Fruit fly (Drosophila melanogaster) whole organism, prepupa: ENCODE results near the gene CG12111.

Source experiments
- Blimp-1 ChIP-seq: fragments of 200-800 bp; sonication (Bioruptor generic); optimal IDR thresholded peaks from 3 replicates; lab custom pipeline; 2017; ENCODE audit warnings: missing biosample characterization, missing genetic modification characterization, mild to moderate bottlenecking, moderate library complexity, missing genetic modification reagents
- CG10669 ChIP-seq: fragments of 200-800 bp; sonication (Bioruptor generic); optimal IDR thresholded peaks from 3 replicates; lab custom pipeline; 2018; ENCODE audit warnings: missing biosample characterization, mild to moderate bottlenecking, missing genetic modification characterization, moderate library complexity
- CG11762 ChIP-seq: fragments of 200-800 bp; sonication (Bioruptor generic); optimal IDR thresholded peaks from 3 replicates; lab custom pipeline; 2016; ENCODE audit warnings: missing biosample characterization, missing genetic modification characterization; ENCODE audit not compliant: insufficient read depth
- CG15336 ChIP-seq: fragments of 200-800 bp; sonication (Bioruptor generic); IDR thresholded peaks from 2 replicates; pipeline ENCODE4 v1.3.6; 2022; ENCODE audit warnings: missing biosample characterization, missing genetic modification characterization
- CG16779 ChIP-seq: fragments of 200-800 bp; sonication (Bioruptor generic); optimal IDR thresholded peaks from 3 replicates; lab custom pipeline; 2017; ENCODE audit warnings: missing biosample characterization, mild to moderate bottlenecking, missing genetic modification characterization
- CG3032 ChIP-seq: fragments of 200-800 bp; optimal IDR thresholded peaks from 2 replicates; lab custom pipeline; 2019; ENCODE audit warnings: missing biosample characterization, mild to moderate bottlenecking, missing genetic modification characterization, moderate library complexity
- CG32006 ChIP-seq: fragments of 200-800 bp; sonication (Bioruptor generic); optimal IDR thresholded peaks from 3 replicates; lab custom pipeline; 2017; ENCODE audit warnings: missing biosample characterization, mild to moderate bottlenecking, missing genetic modification characterization
- CG34406 ChIP-seq: fragments of 200-800 bp; sonication (Bioruptor generic); optimal IDR thresholded peaks from 3 replicates; lab custom pipeline; 2016; ENCODE audit warnings: missing biosample characterization, missing genetic modification characterization
- CG4318 ChIP-seq: fragments of 200-800 bp; sonication (Bioruptor generic); optimal IDR thresholded peaks from 3 replicates; lab custom pipeline; 2017; ENCODE audit warnings: missing biosample characterization, mild to moderate bottlenecking, missing genetic modification characterization
- CG6163 ChIP-seq: fragments of 200-800 bp; sonication (Bioruptor generic); IDR thresholded peaks from 3 replicates; pipeline ENCODE4 v1.3.6; 2022; ENCODE audit warnings: missing biosample characterization, missing genetic modification characterization
- CG6792 ChIP-seq: fragments of 200-800 bp; sonication (Bioruptor generic); optimal IDR thresholded peaks from 3 replicates; lab custom pipeline; 2016; ENCODE audit warnings: missing biosample characterization, missing genetic modification characterization
- CG6808 ChIP-seq: fragments of 200-800 bp; sonication (Bioruptor generic); optimal IDR thresholded peaks from 3 replicates; lab custom pipeline; 2017; ENCODE audit warnings: missing biosample characterization, missing genetic modification characterization, mild to moderate bottlenecking, moderate library complexity, missing genetic modification reagents
- CG6854 ChIP-seq: fragments of 200-800 bp; sonication (Bioruptor generic); optimal IDR thresholded peaks from 2 replicates; lab custom pipeline; 2017; ENCODE audit warnings: missing biosample characterization, mild to moderate bottlenecking, missing genetic modification characterization
- CG7368 ChIP-seq: fragments of 200-800 bp; sonication (Bioruptor generic); optimal IDR thresholded peaks from 3 replicates; lab custom pipeline; 2016; ENCODE audit warnings: missing biosample characterization, missing genetic modification characterization
- CG9139 ChIP-seq: fragments of 200-800 bp; sonication (Bioruptor generic); optimal IDR thresholded peaks from 3 replicates; lab custom pipeline; 2017; ENCODE audit warnings: missing biosample characterization, mild to moderate bottlenecking, missing genetic modification characterization
- Eip75B ChIP-seq: fragments of 200-800 bp; sonication (Bioruptor generic); optimal IDR thresholded peaks from 3 replicates; lab custom pipeline; 2016; ENCODE audit warnings: missing biosample characterization, missing genetic modification characterization
- Eip93F ChIP-seq: fragments of 200-800 bp; sonication (Bioruptor generic); optimal IDR thresholded peaks from 2 replicates; lab custom pipeline; 2016; ENCODE audit warnings: missing biosample characterization, mild to moderate bottlenecking, missing genetic modification characterization
- Ets21C ChIP-seq: fragments of 200-800 bp; sonication (Bioruptor generic); optimal IDR thresholded peaks from 3 replicates; lab custom pipeline; 2016; ENCODE audit warnings: missing biosample characterization, missing genetic modification characterization
- Ets96B ChIP-seq: fragments of 200-800 bp; optimal IDR thresholded peaks from 2 replicates; lab custom pipeline; 2019; ENCODE audit warnings: missing biosample characterization, mild to moderate bottlenecking, missing genetic modification characterization, moderate library complexity
- Hr38 ChIP-seq: sonication (Bioruptor generic); optimal IDR thresholded peaks from 2 replicates; lab custom pipeline; 2016; ENCODE audit warnings: missing biosample characterization, missing genetic modification characterization
- Hr39 ChIP-seq: fragments of 200-800 bp; sonication (Bioruptor generic); optimal IDR thresholded peaks from 2 replicates; lab custom pipeline; 2016; ENCODE audit warnings: missing biosample characterization, missing genetic modification characterization
- Lpt ChIP-seq: fragments of 200-800 bp; sonication (Bioruptor generic); optimal IDR thresholded peaks from 3 replicates; lab custom pipeline; 2016; ENCODE audit warnings: missing biosample characterization, missing genetic modification characterization
- Met ChIP-seq: fragments of 200-800 bp; sonication (Bioruptor generic); optimal IDR thresholded peaks from 3 replicates; lab custom pipeline; 2016; ENCODE audit warnings: missing biosample characterization, missing genetic modification characterization
- OdsH ChIP-seq: fragments of 200-800 bp; sonication (Bioruptor generic); optimal IDR thresholded peaks from 3 replicates; lab custom pipeline; 2016; ENCODE audit warnings: missing biosample characterization, missing genetic modification characterization
- Sox102F ChIP-seq: fragments of 200-800 bp; sonication (Bioruptor generic); optimal IDR thresholded peaks from 2 replicates; lab custom pipeline; 2016; ENCODE audit warnings: missing biosample characterization, mild to moderate bottlenecking, missing genetic modification characterization
- Sox14 ChIP-seq: fragments of 200-800 bp; sonication (Bioruptor generic); optimal IDR thresholded peaks from 3 replicates; lab custom pipeline; 2016; ENCODE audit warnings: missing biosample characterization, missing genetic modification characterization
- Sox15 ChIP-seq: fragments of 200-800 bp; sonication (Bioruptor generic); optimal IDR thresholded peaks from 3 replicates; lab custom pipeline; 2016; ENCODE audit warnings: missing biosample characterization, missing genetic modification characterization
- achi ChIP-seq: fragments of 200-800 bp; sonication (Bioruptor generic); optimal IDR thresholded peaks from 3 replicates; lab custom pipeline; 2016; ENCODE audit warnings: missing biosample characterization, missing genetic modification characterization
- acj6 ChIP-seq: fragments of 200-800 bp; sonication (Bioruptor generic); optimal IDR thresholded peaks from 3 replicates; lab custom pipeline; 2016; ENCODE audit warnings: missing biosample characterization, missing genetic modification characterization
- cyc ChIP-seq: fragments of 200-800 bp; sonication (Bioruptor generic); optimal IDR thresholded peaks from 3 replicates; lab custom pipeline; 2016; ENCODE audit warnings: missing biosample characterization, missing genetic modification characterization
- dsx ChIP-seq: fragments of 200-800 bp; optimal IDR thresholded peaks from 3 replicates; lab custom pipeline; 2019; ENCODE audit warnings: missing biosample characterization, mild to moderate bottlenecking, missing genetic modification characterization, moderate library complexity; ENCODE audit not compliant: poor library complexity, severe bottlenecking
- eg ChIP-seq: fragments of 200-800 bp; sonication (Bioruptor generic); IDR thresholded peaks from 3 replicates; pipeline ENCODE4 v1.3.6; 2022; ENCODE audit warnings: missing biosample characterization, missing genetic modification characterization
- fd59A ChIP-seq: fragments of 200-800 bp; sonication (Bioruptor generic); optimal IDR thresholded peaks from 2 replicates; lab custom pipeline; 2017; ENCODE audit warnings: missing biosample characterization, mild to moderate bottlenecking, missing genetic modification characterization, missing genetic modification reagents
- lz ChIP-seq: fragments of 200-800 bp; sonication (Bioruptor generic); optimal IDR thresholded peaks from 3 replicates; lab custom pipeline; 2016; ENCODE audit warnings: missing biosample characterization, missing genetic modification characterization
- net ChIP-seq: fragments of 200-800 bp; sonication (Bioruptor generic); optimal IDR thresholded peaks from 3 replicates; lab custom pipeline; 2016; ENCODE audit warnings: missing biosample characterization, missing genetic modification characterization
- ss ChIP-seq, 2 experiments: fragments of 200-800 bp; sonication (Bioruptor generic); optimal IDR thresholded peaks; 2 replicates in 1 of 2; 3 replicates in 1 of 2; lab custom pipeline; 2017 to 2018; ENCODE audit warnings: mild to moderate bottlenecking in 2 of 2, missing biosample characterization in 2 of 2, missing genetic modification characterization in 2 of 2, moderate library complexity in 1 of 2
- topi ChIP-seq: fragments of 200-800 bp; sonication (Bioruptor generic); optimal IDR thresholded peaks from 3 replicates; lab custom pipeline; 2016; ENCODE audit warnings: missing biosample characterization, missing genetic modification characterization
- vri ChIP-seq: fragments of 200-800 bp; sonication (Bioruptor generic); optimal IDR thresholded peaks from 3 replicates; lab custom pipeline; 2016; ENCODE audit warnings: missing biosample characterization, mild to moderate bottlenecking, missing genetic modification characterization

The CG12111 gene

DNA sequence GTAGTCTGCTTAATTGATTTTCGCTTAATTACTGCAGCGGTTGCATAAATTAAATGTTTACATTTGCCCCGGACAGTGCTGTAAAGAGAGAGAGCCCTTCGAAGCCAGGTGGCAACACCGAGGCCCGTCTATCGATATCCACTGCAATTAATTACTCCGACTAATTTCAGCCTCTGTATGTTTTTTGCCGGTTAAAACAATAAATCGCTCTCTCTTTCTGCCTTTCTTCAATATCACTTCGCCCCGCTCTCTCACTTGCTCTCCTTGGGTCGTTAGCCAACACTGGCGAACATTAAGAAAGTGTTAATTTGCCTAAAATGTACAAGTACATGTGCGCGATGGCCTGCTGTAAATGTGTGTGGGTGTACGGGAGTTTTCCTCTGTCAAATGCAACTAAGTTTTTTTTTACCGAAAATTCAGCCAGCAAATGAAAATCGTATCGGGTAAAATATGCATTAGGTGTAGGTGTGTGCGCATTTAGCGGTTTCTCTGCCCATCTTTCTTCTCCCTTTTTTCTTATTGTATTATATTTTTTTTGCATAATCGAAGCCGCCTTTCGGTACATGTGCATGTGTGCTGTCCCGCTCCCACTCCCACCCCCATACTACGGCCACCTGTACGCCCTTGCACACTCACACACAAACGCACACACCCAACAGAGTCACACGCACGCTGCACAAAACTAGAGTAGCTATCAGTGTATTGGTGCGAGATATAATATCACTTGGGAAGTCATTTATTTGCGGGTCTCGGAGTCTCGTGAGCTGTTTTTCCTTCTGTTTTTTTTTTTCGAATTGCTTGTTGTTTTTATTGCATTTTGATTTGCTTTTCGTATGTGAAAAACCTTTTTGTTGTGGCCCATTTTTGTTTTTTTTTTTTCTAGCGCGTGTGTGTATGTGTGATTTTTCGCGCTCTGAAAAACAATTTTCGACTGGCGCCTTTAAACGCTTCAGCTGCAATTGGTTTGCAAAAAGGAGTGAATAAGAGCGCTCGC is 9.0 kb downstream of the CG12111 start (continued):
- TF ChIP-seq OdsH (GFP tag; lab: Kevin White, UChicago), result peak; percentile 46
- TF ChIP-seq CG9139 (GFP tag; lab: Kevin White, UChicago), result no peak
- TF ChIP-seq CG6163 (GFP tag; lab: Robert Waterston, UW), result no peak; the same call in 2 of the 3 replicates
- no peak for TF ChIP-seq Lpt
- peak; percentile 81 for TF ChIP-seq vri (GFP tag; lab: Kevin White, UChicago)
- TF ChIP-seq acj6 (GFP tag; lab: Kevin White, UChicago), result peak; percentile 23
- peak; percentile 49 for TF ChIP-seq Hr39 (GFP tag; lab: Kevin White, UChicago)
- no peak for TF ChIP-seq CG6808 (GFP tag; lab: Kevin White, UChicago)
- TF ChIP-seq lz, result peak; percentile 53
- no peak for TF ChIP-seq CG6792 (GFP tag; lab: Kevin White, UChicago)
- TF ChIP-seq Ets21C (GFP tag; lab: Kevin White, UChicago), result no peak
- TF ChIP-seq Sox14, result peak; percentile 61
- TF ChIP-seq CG6854 (GFP tag; lab: Kevin White, UChicago), result no peak
- peak; percentile 52 for TF ChIP-seq Blimp-1 (GFP tag; lab: Kevin White, UChicago)
- TF ChIP-seq CG11762, result no peak
- peak; percentile 5 for TF ChIP-seq fd59A (GFP tag; lab: Kevin White, UChicago)
- peak; percentile 75 for TF ChIP-seq eg (GFP tag; lab: Robert Waterston, UW)
- TF ChIP-seq CG3032, result no peak
- TF ChIP-seq CG15336, result peak; percentile 67
- TF ChIP-seq CG10669 (GFP tag; lab: Kevin White, UChicago), result peak; percentile 20
- TF ChIP-seq net (GFP tag; lab: Kevin White, UChicago), result peak; percentile 36
- TF ChIP-seq dsx (GFP tag; lab: Kevin White, UChicago), result no peak
- TF ChIP-seq CG7368 (GFP tag; lab: Kevin White, UChicago), result peak; percentile 46
- TF ChIP-seq Ets96B, result no peak
- peak; percentile 9 for TF ChIP-seq CG34406 (GFP tag; lab: Kevin White, UChicago)
- TF ChIP-seq CG4318 (GFP tag; lab: Kevin White, UChicago), result no peak
- no peak for TF ChIP-seq CG16779 (tag; lab: Kevin White, UChicago)
- peak; percentile 46 for TF ChIP-seq Met (GFP tag; lab: Kevin White, UChicago)
- peak; percentile 36 for TF ChIP-seq Eip93F
- TF ChIP-seq ss (GFP tag; optimal IDR thresholded peaks at IDR 0.05; lab: Kevin White, UChicago), result peak; percentile 44 to 50
- TF ChIP-seq Sox102F (GFP tag; lab: Kevin White, UChicago), result peak; percentile 54
- TF ChIP-seq Eip75B, result peak; percentile 28
- TF ChIP-seq achi (GFP tag; lab: Kevin White, UChicago), result peak; percentile 45
- no peak for TF ChIP-seq Sox15 (GFP tag; lab: Kevin White, UChicago)
- peak; percentile 51 for TF ChIP-seq topi
- TF ChIP-seq cyc (GFP tag; lab: Kevin White, UChicago), result peak; percentile 35
- no peak for TF ChIP-seq Hr38
- TF ChIP-seq CG32006, result peak; percentile 15
